Worm (Caenorhabditis elegans) whole organism, L4/young adult: ENCODE data around the gene col-76.
A peak's percentile ranks its signal among the peaks of the same experiment; 100 is the strongest.

Experiments used
- W03F9.2 ChIP-seq: fragments of 150-350 bp; optimal IDR thresholded peaks from 2 replicates; lab custom pipeline; 2014; ENCODE audit warnings: missing biosample characterization, missing genetic modification characterization
- dao-5 ChIP-seq: sonication (generic microtip); optimal IDR thresholded peaks from 2 replicates; lab custom pipeline; 2016; ENCODE audit warnings: missing genotype, missing genetic modification characterization, moderate library complexity, missing compliant biosample characterization
- him-1 ChIP-seq: sonication (generic microtip); optimal IDR thresholded peaks from 2 replicates; lab custom pipeline; 2016; ENCODE audit warnings: missing genotype, missing genetic modification reagents, missing genetic modification characterization, missing compliant biosample characterization

col-76 gene

ce11 chrII:8204039-8204438, at the start of gene col-76:
Gene col-76 (plus strand): TSS chrII:8204339.
- no peak for TF ChIP-seq him-1
- TF ChIP-seq dao-5 (tag; lab: Kevin White, UChicago) = no peak
- no peak for TF ChIP-seq W03F9.2 (tag; lab: Kevin White, UChicago)

ce11 chrII:8156845-8157373, 47.2 kb upstream of the col-76 start, which contains the start of the genes tub-1 and tmem-138:
Gene tub-1 (minus strand): TSS chrII:8156945.
Gene tmem-138 (plus strand): TSS chrII:8157323.
- no peak for TF ChIP-seq dao-5 (tag; lab: Kevin White, UChicago)
- no peak for TF ChIP-seq W03F9.2 (tag; lab: Kevin White, UChicago)
- no peak for TF ChIP-seq him-1

ce11 chrII:8157991-8158390, 46.1 kb upstream of the col-76 start, which contains the start of gene pch-2:
Gene pch-2 (plus strand): TSS chrII:8158349.
- TF ChIP-seq him-1 (no peak), W03F9.2 (tag; lab: Kevin White, UChicago) (no peak), dao-5 (tag; lab: Kevin White, UChicago) (no peak)

ce11 chrII:8160916-8161315, 43.2 kb upstream of the col-76 start:
- TF ChIP-seq him-1 (no peak), W03F9.2 (tag; lab: Kevin White, UChicago) (no peak), dao-5 (tag; lab: Kevin White, UChicago) (no peak)

- TF ChIP-seq dao-5 (tag; lab: Kevin White, UChicago) (no peak), him-1 (no peak), W03F9.2 (tag; lab: Kevin White, UChicago) (no peak)
Measured at ce11 chrII:8162120-8162648, 42.0 kb upstream of the col-76 start, which contains the start of the genes emb-27 and rrf-3. Gene emb-27 (minus strand): TSS chrII:8162170. Gene rrf-3 (plus strand): TSS chrII:8162465.

- TF ChIP-seq dao-5 (tag; lab: Kevin White, UChicago) = no peak
- no peak for TF ChIP-seq W03F9.2 (tag; lab: Kevin White, UChicago)
- no peak for TF ChIP-seq him-1
Measured at ce11 chrII:8169283-8169682, 34.9 kb upstream of the col-76 start, which contains the start of gene T05C12.15. Gene T05C12.15 (plus strand): TSS chrII:8169583.

- TF ChIP-seq dao-5 (tag; lab: Kevin White, UChicago) (no peak), W03F9.2 (tag; lab: Kevin White, UChicago) (no peak), him-1 (no peak)
Measured at ce11 chrII:8170374-8170773, 33.8 kb upstream of the col-76 start, which contains the start of gene T05C12.11. Gene T05C12.11 (minus strand): TSS chrII:8170474.

ce11 chrII:8173449-8173848, 30.7 kb upstream of the col-76 start, which contains the start of the genes decr-1.3 and T05C12.1:
Gene decr-1.3 (minus strand): TSS chrII:8173549.
Gene T05C12.1 (plus strand): TSS chrII:8173680.
- TF ChIP-seq W03F9.2 (tag; lab: Kevin White, UChicago) (no peak), him-1 (no peak), dao-5 (tag; lab: Kevin White, UChicago) (no peak)

- TF ChIP-seq W03F9.2 (tag; lab: Kevin White, UChicago) = no peak
- no peak for TF ChIP-seq dao-5 (tag; lab: Kevin White, UChicago)
- no peak for TF ChIP-seq him-1
Measured at ce11 chrII:8174148-8174547, 30.0 kb upstream of the col-76 start.

ce11 chrII:8177095-8177494, 27.0 kb upstream of the col-76 start, which contains the start of gene acr-14:
Gene acr-14 (minus strand): TSS chrII:8177195.
- no peak for TF ChIP-seq W03F9.2 (tag; lab: Kevin White, UChicago)
- TF ChIP-seq dao-5 (tag; lab: Kevin White, UChicago) = no peak
- TF ChIP-seq him-1 = no peak

ce11 chrII:8178614-8179013, 25.5 kb upstream of the col-76 start:
- no peak for TF ChIP-seq dao-5 (tag; lab: Kevin White, UChicago)
- no peak for TF ChIP-seq W03F9.2 (tag; lab: Kevin White, UChicago)
- TF ChIP-seq him-1 = no peak

- TF ChIP-seq W03F9.2 (tag; lab: Kevin White, UChicago) = no peak
- no peak for TF ChIP-seq dao-5 (tag; lab: Kevin White, UChicago)
- no peak for TF ChIP-seq him-1
Measured at ce11 chrII:8180281-8180680, 23.9 kb upstream of the col-76 start, which contains the start of gene T05C12.4. Gene T05C12.4 (minus strand): TSS chrII:8180381.

ce11 chrII:8181437-8181836, 22.7 kb upstream of the col-76 start, which contains the start of gene dylt-3:
Gene dylt-3 (plus strand): TSS chrII:8181737.
- no peak for TF ChIP-seq W03F9.2 (tag; lab: Kevin White, UChicago)
- TF ChIP-seq dao-5 (tag; lab: Kevin White, UChicago) = no peak
- TF ChIP-seq him-1 = no peak

- TF ChIP-seq dao-5 (tag; lab: Kevin White, UChicago) (no peak), W03F9.2 (tag; lab: Kevin White, UChicago) (peak; percentile 96), him-1 (peak; percentile 84)
Measured at ce11 chrII:8185016-8185493, 19.1 kb upstream of the col-76 start, which contains the start of the genes mig-5 and cct-1. Gene mig-5 (minus strand): TSS chrII:8185023. Gene cct-1 (plus strand): TSS chrII:8185443.
